Worm (Caenorhabditis elegans): ENCODE results near the gene T26C12.1.

Gene T26C12.1

DNA sequence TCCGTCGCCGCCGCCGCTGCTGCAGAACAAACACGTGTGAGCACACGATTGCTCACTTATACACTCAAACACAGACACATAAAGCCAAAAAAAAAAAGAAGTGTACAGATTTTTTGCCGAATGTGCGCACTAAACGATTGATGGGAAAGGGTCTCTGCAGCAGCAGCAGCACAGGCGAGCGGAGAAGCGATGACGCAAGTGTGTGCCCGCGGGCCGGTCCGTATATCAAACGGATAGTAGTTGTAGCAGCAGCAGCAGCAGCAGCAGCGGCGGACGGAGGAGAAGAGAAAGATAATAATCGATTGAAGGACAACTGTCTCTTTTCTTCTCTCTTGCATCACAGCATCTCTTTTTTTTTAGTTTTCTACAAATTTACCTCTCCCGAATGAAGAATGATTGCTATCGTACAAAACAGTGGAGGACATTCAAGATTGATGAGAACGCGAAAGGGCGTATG, 25.3 kb upstream of the T26C12.1 start (continued):
- no peak for TF ChIP-seq unc-62 (GFP tag; optimal IDR thresholded peaks at IDR 0.05)

DNA sequence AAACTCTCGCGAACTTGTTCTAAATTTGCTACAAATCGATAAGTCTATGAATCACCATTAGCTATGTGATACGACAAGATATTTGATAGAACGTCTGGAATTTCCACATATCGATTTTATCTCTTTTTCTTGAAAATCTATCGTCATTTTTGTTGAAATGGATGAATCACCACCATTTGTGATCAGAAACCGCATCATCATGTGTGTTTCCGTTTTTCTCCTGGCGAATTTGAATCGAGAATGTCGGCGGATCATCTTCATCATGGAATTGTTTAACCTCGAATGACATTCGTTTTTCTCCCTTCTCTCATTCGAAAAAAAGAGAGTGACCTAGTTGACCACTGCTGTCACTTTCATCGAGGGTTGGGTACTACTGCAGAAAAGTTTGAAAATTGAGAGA, 24.4 kb upstream of the T26C12.1 start:
- TF ChIP-seq rnt-1 (tag; optimal IDR thresholded peaks at IDR 0.05) (peak; percentile 18), ztf-4 (tag; optimal IDR thresholded peaks at IDR 0.05) (peak; percentile 58), nhr-85 (tag) (peak; percentile 70), ets-5 (GFP tag; IDR thresholded peaks at IDR 0.05) (no peak), snu-23 (GFP tag; optimal IDR thresholded peaks at IDR 0.05) (peak; percentile 9), elt-3 (tag; optimal IDR thresholded peaks at IDR 0.05) (peak in 2 of 6 experiments; percentile 16 to 34), nhr-28 (tag; optimal IDR thresholded peaks at IDR 0.05) (no peak), mep-1 (tag; optimal IDR thresholded peaks at IDR 0.05) (peak; percentile 43), dsc-1 (tag; optimal IDR thresholded peaks at IDR 0.05) (no peak), blmp-1 (tag; optimal IDR thresholded peaks at IDR 0.05) (peak; percentile 99)

DNA sequence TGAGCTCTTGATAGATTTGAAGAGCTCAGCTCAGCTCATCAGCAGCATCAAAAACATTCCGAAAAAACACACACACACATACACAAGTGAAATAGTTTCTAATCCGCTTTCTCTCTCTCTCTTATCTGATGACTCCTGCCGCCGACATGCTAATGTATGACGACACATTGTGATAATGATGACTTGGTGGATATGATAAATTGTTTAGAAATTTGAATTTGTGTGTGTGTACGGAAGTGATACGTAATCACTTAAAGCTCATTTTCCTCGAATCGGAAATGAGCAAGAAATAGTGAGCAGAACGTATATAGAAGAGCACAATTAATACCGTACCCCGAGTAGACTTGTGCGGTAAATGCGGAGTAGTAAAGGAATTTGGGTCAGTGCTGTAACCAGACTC, 11.8 kb upstream of the T26C12.1 start:
- TF ChIP-seq fos-1 (tag; optimal IDR thresholded peaks at IDR 0.05) (no peak), ces-1 (GFP tag; optimal IDR thresholded peaks at IDR 0.05) (no peak), ztf-4 (tag; optimal IDR thresholded peaks at IDR 0.05) (no peak), ceh-82 (tag; optimal IDR thresholded peaks at IDR 0.05) (no peak), zag-1 (tag; optimal IDR thresholded peaks at IDR 0.05) (no peak), unc-62 (GFP tag; optimal IDR thresholded peaks at IDR 0.05) (no peak), hpl-2 (GFP tag; optimal IDR thresholded peaks at IDR 0.05) (no peak), nhr-20 (tag; optimal IDR thresholded peaks at IDR 0.05) (no peak), mdl-1 (tag; optimal IDR thresholded peaks at IDR 0.05) (no peak), snu-23 (GFP tag; optimal IDR thresholded peaks at IDR 0.05) (no peak), nhr-47 (tag; optimal IDR thresholded peaks at IDR 0.05) (peak; percentile 63), sptf-1 (tag; optimal IDR thresholded peaks at IDR 0.05) (no peak), mab-9 (GFP tag; IDR thresholded peaks at IDR 0.05) (no peak), nhr-12 (tag; optimal IDR thresholded peaks at IDR 0.05) (no peak), nhr-85 (tag) (peak; percentile 19), lin-15B (tag; optimal IDR thresholded peaks at IDR 0.05) (no peak), tbx-2 (tag; optimal IDR thresholded peaks at IDR 0.05) (no peak), alr-1 (tag; optimal IDR thresholded peaks at IDR 0.05; ENCODE audit: borderline replicate concordance) (no peak), pqm-1 (tag; optimal IDR thresholded peaks at IDR 0.05) (no peak), elt-2 (tag; optimal IDR thresholded peaks at IDR 0.05) (no peak), F16B12.6 (tag; optimal IDR thresholded peaks at IDR 0.05) (no peak), isw-1 (GFP tag; IDR thresholded peaks at IDR 0.05) (no peak), zip-4 (GFP tag; optimal IDR thresholded peaks at IDR 0.05) (no peak), fkh-10 (GFP tag; optimal IDR thresholded peaks at IDR 0.05) (no peak), rnt-1 (tag; optimal IDR thresholded peaks at IDR 0.05) (no peak), grh-1 (GFP tag; IDR thresholded peaks at IDR 0.05) (no peak), lin-13 (GFP tag; optimal IDR thresholded peaks at IDR 0.05) (no peak), elt-3 (tag; optimal IDR thresholded peaks at IDR 0.05) (no peak), vab-15 (tag; optimal IDR thresholded peaks at IDR 0.05) (no peak), sup-37 (GFP tag; optimal IDR thresholded peaks at IDR 0.05) (no peak), sox-4 (tag; optimal IDR thresholded peaks at IDR 0.05) (no peak), skn-1 (tag; optimal IDR thresholded peaks at IDR 0.05) (no peak), nhr-19 (GFP tag; conservative IDR thresholded peaks at IDR 0.05) (no peak), swsn-7 (tag; optimal IDR thresholded peaks at IDR 0.05) (no peak), nhr-71 (tag; optimal IDR thresholded peaks at IDR 0.05) (peak; percentile 21), lsy-2 (tag; optimal IDR thresholded peaks at IDR 0.05) (no peak), lin-39 (tag; optimal IDR thresholded peaks at IDR 0.05) (no peak), efl-3 (GFP tag; optimal IDR thresholded peaks at IDR 0.05) (no peak), nhr-76 (tag; optimal IDR thresholded peaks at IDR 0.05) (no peak), unc-98 (GFP tag; IDR thresholded peaks at IDR 0.05) (no peak), ceh-8 (GFP tag; optimal IDR thresholded peaks at IDR 0.05) (no peak), hlh-4 (tag; optimal IDR thresholded peaks at IDR 0.05) (no peak), pax-3 (tag; optimal IDR thresholded peaks at IDR 0.05) (peak; percentile 57), lin-14 (GFP tag; optimal IDR thresholded peaks at IDR 0.05) (no peak), snpc-4 (tag; optimal IDR thresholded peaks at IDR 0.05) (no peak)

Data from whole organism, L1 larva.